Fruit fly (Drosophila melanogaster) whole organism, pupa: Measurements from ENCODE around the gene CG33510.

ENCODE experiments used
- CG10348 ChIP-seq: fragments of 200-800 bp; sonication (Bioruptor generic); IDR thresholded peaks from 2 replicates; pipeline ENCODE4 v1.3.6; 2022; ENCODE audit warnings: missing biosample characterization, missing genetic modification characterization
- CG12605 ChIP-seq: fragments of 200-800 bp; sonication (Bioruptor generic); IDR thresholded peaks from 2 replicates; pipeline ENCODE4 v1.3.6; 2022; ENCODE audit warnings: missing biosample characterization, missing genetic modification characterization
- CG17806 ChIP-seq: fragments of 200-800 bp; sonication (Bioruptor generic); optimal IDR thresholded peaks from 2 replicates; lab custom pipeline; 2018; ENCODE audit warnings: missing biosample characterization, mild to moderate bottlenecking, missing genetic modification characterization, moderate library complexity
- CG4496 ChIP-seq: fragments of 200-800 bp; sonication (Bioruptor generic); IDR thresholded peaks from 3 replicates; pipeline ENCODE4 v1.3.6; 2022; ENCODE audit warnings: missing biosample characterization, missing genetic modification characterization
- CG8301 ChIP-seq: fragments of 200-800 bp; sonication (Bioruptor generic); optimal IDR thresholded peaks from 2 replicates; lab custom pipeline; 2018; ENCODE audit warnings: missing biosample characterization, mild to moderate bottlenecking, missing genetic modification characterization
- Ets98B ChIP-seq: fragments of 200-800 bp; sonication (Bioruptor generic); IDR thresholded peaks from 2 replicates; pipeline ENCODE4 v1.3.6; 2022; ENCODE audit warnings: missing biosample characterization, missing genetic modification characterization
- Snoo ChIP-seq: fragments of 200-800 bp; sonication (Bioruptor generic); optimal IDR thresholded peaks from 3 replicates; lab custom pipeline; 2017; ENCODE audit warnings: missing biosample characterization, mild to moderate bottlenecking, missing genetic modification characterization, inconsistent platforms
- fd96Ca ChIP-seq: fragments of 200-800 bp; sonication (Bioruptor generic); IDR thresholded peaks from 3 replicates; pipeline ENCODE4 v1.3.6; 2022; ENCODE audit warnings: missing biosample characterization, missing genetic modification characterization

- TF ChIP-seq CG17806 (tag; lab: Kevin White, UChicago) (no peak), Ets98B (GFP tag; lab: Robert Waterston, UW) (peak; percentile 35; the same call in 1 of the 2 replicates), CG12605 (GFP tag; lab: Robert Waterston, UW) (no peak), CG4496 (GFP tag; lab: Robert Waterston, UW) (peak; percentile 37; the same call in 1 of the 3 replicates), CG8301 (peak; percentile 44), CG10348 (GFP tag; lab: Robert Waterston, UW) (no peak), fd96Ca (GFP tag; lab: Robert Waterston, UW) (no peak), Snoo (no peak)
These were observed 17.0 kb downstream of the CG33510 start for dm6 chr2L:21067137-21067536.
